Worm (Caenorhabditis elegans) whole organism, L1 larva: Measurements from ENCODE around the gene cfim-2.
A peak's percentile ranks its signal among the peaks of the same experiment; 100 is the strongest.

ENCODE experiments used
- ceh-82 ChIP-seq, 3 experiments: fragments of 150-350 bp in 1 of 3; sonication (generic microtip) in 2 of 3; optimal IDR thresholded peaks; 2 replicates each; lab custom pipeline; 2014 to 2017; ENCODE audit warnings: missing biosample characterization in 3 of 3, missing genetic modification characterization in 3 of 3
- ceh-90 ChIP-seq: sonication (generic microtip); optimal IDR thresholded peaks from 2 replicates; lab custom pipeline; 2016; ENCODE audit warnings: missing genetic modification characterization, missing compliant biosample characterization
- dpl-1 ChIP-seq, 3 experiments: fragments of 150-350 bp in 2 of 3; sonication (generic microtip) in 1 of 3; optimal IDR thresholded peaks; 2 replicates each; lab custom pipeline; 2014 to 2017; ENCODE audit warnings: missing biosample characterization in 3 of 3, missing genetic modification characterization in 3 of 3, missing genetic modification reagents in 3 of 3
- egl-27 ChIP-seq, 2 experiments: fragments of 150-350 bp in 1 of 2; sonication (generic microtip); optimal IDR thresholded peaks; 3 replicates each; lab custom pipeline; 2017 to 2018; ENCODE audit warnings: missing biosample characterization in 2 of 2, missing genetic modification characterization in 2 of 2, missing genetic modification reagents in 2 of 2
- lin-14 ChIP-seq: fragments of 200-800 bp; sonication (Bioruptor generic); optimal IDR thresholded peaks from 2 replicates; lab custom pipeline; 2018; ENCODE audit warnings: mild to moderate bottlenecking, missing genetic modification characterization, moderate library complexity, missing compliant biosample characterization
- nhr-237 ChIP-seq: fragments of 150-350 bp; optimal IDR thresholded peaks from 2 replicates; lab custom pipeline; 2014; ENCODE audit warnings: missing biosample characterization, missing genetic modification characterization
- pag-3 ChIP-seq: sonication (generic microtip); optimal IDR thresholded peaks from 2 replicates; lab custom pipeline; 2017; ENCODE audit warnings: missing genetic modification characterization, mild to moderate bottlenecking, missing compliant biosample characterization, antibody characterized with exemption, borderline replicate concordance; ENCODE audit not compliant: insufficient read depth
- rnt-1 ChIP-seq: sonication (generic microtip); optimal IDR thresholded peaks from 2 replicates; lab custom pipeline; 2016; ENCODE audit warnings: mild to moderate bottlenecking, missing genetic modification characterization, moderate library complexity, missing compliant biosample characterization
- unc-130 ChIP-seq: fragments of 150-350 bp; optimal IDR thresholded peaks from 2 replicates; lab custom pipeline; 2017; ENCODE audit warnings: missing biosample characterization, missing genetic modification characterization, inconsistent platforms
- zag-1 ChIP-seq: fragments of 150-350 bp; optimal IDR thresholded peaks from 2 replicates; lab custom pipeline; 2014; ENCODE audit warnings: missing biosample characterization, missing genetic modification characterization

ce11 chrIV:8954126-8954525 lies 28.0 kb downstream of the cfim-2 start:
- no peak for TF ChIP-seq dpl-1 (GFP tag; optimal IDR thresholded peaks at IDR 0.05; lab: Kevin White, UChicago)
- no peak for TF ChIP-seq ceh-90 (tag; lab: Kevin White, UChicago)
- peak; percentile 56 for TF ChIP-seq lin-14
- TF ChIP-seq nhr-237 (tag; lab: Kevin White, UChicago), result no peak
- no peak for TF ChIP-seq ceh-82 (tag; optimal IDR thresholded peaks at IDR 0.05; lab: Kevin White, UChicago)
- no peak for TF ChIP-seq pag-3 (tag; lab: Kevin White, UChicago)
- no peak for TF ChIP-seq unc-130 (tag; lab: Kevin White, UChicago)
- TF ChIP-seq zag-1 (tag; lab: Kevin White, UChicago), result no peak
- no peak for TF ChIP-seq rnt-1 (tag; lab: Kevin White, UChicago)
- no peak for TF ChIP-seq egl-27 (tag; optimal IDR thresholded peaks at IDR 0.05; lab: Kevin White, UChicago)
